Fruit fly (Drosophila melanogaster): Measurements from ENCODE around the gene pho.

dm6 chr4:1127000-1127399 is 54.4 kb downstream of the pho start:
- TF ChIP-seq psq (optimal IDR thresholded peaks at IDR 0.05): no peak
- no peak for TF ChIP-seq ttk (optimal IDR thresholded peaks at IDR 0.05)
- no peak for TF ChIP-seq Myc (optimal IDR thresholded peaks at IDR 0.05)
- no peak for TF ChIP-seq Sin3A (optimal IDR thresholded peaks at IDR 0.05)
